Worm (Caenorhabditis elegans) whole organism, L1 larva: ENCODE results near the gene chat-1.

ENCODE experiments used
- C16A3.4 ChIP-seq: fragments of 150-350 bp; optimal IDR thresholded peaks from 2 replicates; lab custom pipeline; 2014; ENCODE audit warnings: missing biosample characterization, missing genetic modification characterization
- F16B12.6 ChIP-seq: fragments of 150-350 bp; optimal IDR thresholded peaks from 2 replicates; lab custom pipeline; 2014; ENCODE audit warnings: missing biosample characterization, missing genetic modification characterization
- aha-1 ChIP-seq: fragments of 150-350 bp; optimal IDR thresholded peaks from 2 replicates; lab custom pipeline; 2014; ENCODE audit warnings: missing biosample characterization, missing genetic modification characterization
- aly-2 ChIP-seq: fragments of 150-350 bp; optimal IDR thresholded peaks from 2 replicates; lab custom pipeline; 2014; ENCODE audit warnings: missing biosample characterization, missing genetic modification characterization
- ama-1 ChIP-seq: fragments of 150-350 bp; optimal IDR thresholded peaks from 2 replicates; lab custom pipeline; 2014
- blmp-1 ChIP-seq: fragments of 150-350 bp; optimal IDR thresholded peaks from 2 replicates; lab custom pipeline; 2014; ENCODE audit warnings: missing biosample characterization, missing genetic modification characterization
- ceh-82 ChIP-seq, 3 experiments: fragments of 150-350 bp in 1 of 3; sonication (generic microtip) in 2 of 3; optimal IDR thresholded peaks; 2 replicates each; lab custom pipeline; 2014 to 2017; ENCODE audit warnings: missing biosample characterization in 3 of 3, missing genetic modification characterization in 3 of 3
- ceh-88 ChIP-seq: fragments of 200-800 bp; sonication (Bioruptor generic); IDR thresholded peaks from 2 replicates; pipeline ENCODE4 v1.3.6; 2022; ENCODE audit warnings: missing genetic modification characterization, missing compliant biosample characterization
- dpl-1 ChIP-seq, 3 experiments: fragments of 150-350 bp in 2 of 3; sonication (generic microtip) in 1 of 3; optimal IDR thresholded peaks; 2 replicates each; lab custom pipeline; 2014 to 2017; ENCODE audit warnings: missing biosample characterization in 3 of 3, missing genetic modification characterization in 3 of 3, missing genetic modification reagents in 3 of 3
- efl-1 ChIP-seq, 4 experiments: fragments of 150-350 bp; optimal IDR thresholded peaks in 3 of 4; peaks in 1 of 4; 1 replicate in 1 of 4; 2 replicates in 3 of 4; lab custom pipeline; 2014; ENCODE audit warnings: missing biosample characterization in 2 of 4, missing genetic modification characterization in 2 of 4, missing genetic modification reagents in 2 of 4
- elt-3 ChIP-seq, 6 experiments: fragments of 150-350 bp in 1 of 6; sonication (generic microtip); optimal IDR thresholded peaks; 2 replicates each; lab custom pipeline; 2017 to 2018; ENCODE audit warnings: missing biosample characterization in 6 of 6, missing genetic modification characterization in 6 of 6, inconsistent platforms in 1 of 6
- ets-5 ChIP-seq: fragments of 200-800 bp; sonication (Bioruptor generic); IDR thresholded peaks from 2 replicates; pipeline ENCODE4 v1.3.6; 2022; ENCODE audit warnings: missing genetic modification characterization, missing compliant biosample characterization
- fkh-4 ChIP-seq: sonication (generic microtip); optimal IDR thresholded peaks from 2 replicates; lab custom pipeline; 2016; ENCODE audit warnings: missing compliant biosample characterization, missing genetic modification characterization, borderline replicate concordance
- fkh-8 ChIP-seq: sonication (generic microtip); optimal IDR thresholded peaks from 2 replicates; lab custom pipeline; 2016; ENCODE audit warnings: mild to moderate bottlenecking, missing genetic modification characterization, missing compliant biosample characterization
- fos-1 ChIP-seq: fragments of 150-350 bp; optimal IDR thresholded peaks from 2 replicates; lab custom pipeline; 2014; ENCODE audit warnings: missing biosample characterization, missing genetic modification characterization
- hpl-2 ChIP-seq: fragments of 150-350 bp; optimal IDR thresholded peaks from 2 replicates; lab custom pipeline; 2014; ENCODE audit warnings: missing biosample characterization, missing genetic modification reagents, missing genetic modification characterization
- isw-1 ChIP-seq: fragments of 200-800 bp; sonication (Bioruptor generic); IDR thresholded peaks from 2 replicates; pipeline ENCODE4 v1.3.6; 2022; ENCODE audit warnings: missing genetic modification characterization, missing compliant biosample characterization
- jun-1 ChIP-seq: fragments of 150-350 bp; optimal IDR thresholded peaks from 2 replicates; lab custom pipeline; 2014; ENCODE audit warnings: missing biosample characterization, missing genetic modification reagents, missing genetic modification characterization
- lin-14 ChIP-seq: fragments of 200-800 bp; sonication (Bioruptor generic); optimal IDR thresholded peaks from 2 replicates; lab custom pipeline; 2018; ENCODE audit warnings: mild to moderate bottlenecking, missing genetic modification characterization, moderate library complexity, missing compliant biosample characterization
- lin-35 ChIP-seq, 2 experiments: fragments of 150-350 bp; optimal IDR thresholded peaks; 2 replicates each; lab custom pipeline; 2014; ENCODE audit warnings: missing biosample characterization in 2 of 2, missing genetic modification characterization in 2 of 2, missing genetic modification reagents in 2 of 2
- lsy-2 ChIP-seq, 2 experiments: fragments of 150-350 bp; optimal IDR thresholded peaks; 2 replicates each; lab custom pipeline; 2014; ENCODE audit warnings: missing biosample characterization in 2 of 2, missing genetic modification characterization in 2 of 2
- mdl-1 ChIP-seq, 2 experiments: fragments of 150-350 bp; optimal IDR thresholded peaks; 2 replicates each; lab custom pipeline; 2014 to 2017; ENCODE audit warnings: missing biosample characterization in 2 of 2, missing genetic modification characterization in 2 of 2, inconsistent platforms in 1 of 2
- mep-1 ChIP-seq: fragments of 150-350 bp; optimal IDR thresholded peaks from 2 replicates; lab custom pipeline; 2014; ENCODE audit warnings: missing biosample characterization, missing genetic modification characterization
- nhr-19 ChIP-seq: fragments of 200-800 bp; sonication (Bioruptor generic); conservative IDR thresholded peaks from 2 replicates; pipeline ENCODE4 v1.3.6; 2022; ENCODE audit warnings: missing genetic modification characterization, missing compliant biosample characterization
- nhr-20 ChIP-seq: sonication (generic microtip); optimal IDR thresholded peaks from 2 replicates; lab custom pipeline; 2016; ENCODE audit warnings: mild to moderate bottlenecking, missing genetic modification characterization, missing compliant biosample characterization
- nhr-237 ChIP-seq: fragments of 150-350 bp; optimal IDR thresholded peaks from 2 replicates; lab custom pipeline; 2014; ENCODE audit warnings: missing biosample characterization, missing genetic modification characterization
- nhr-47 ChIP-seq: sonication (generic microtip); optimal IDR thresholded peaks from 2 replicates; lab custom pipeline; 2016; ENCODE audit warnings: mild to moderate bottlenecking, missing genetic modification characterization, moderate library complexity, missing compliant biosample characterization
- nhr-71 ChIP-seq: sonication (generic microtip); optimal IDR thresholded peaks from 2 replicates; lab custom pipeline; 2016; ENCODE audit warnings: mild to moderate bottlenecking, missing genetic modification characterization, moderate library complexity, missing compliant biosample characterization
- nhr-76 ChIP-seq: sonication (generic microtip); optimal IDR thresholded peaks from 2 replicates; lab custom pipeline; 2017; ENCODE audit warnings: missing biosample characterization, missing genetic modification characterization
- nhr-77 ChIP-seq: fragments of 150-350 bp; optimal IDR thresholded peaks from 2 replicates; lab custom pipeline; 2014; ENCODE audit warnings: missing biosample characterization, missing genetic modification characterization
- nhr-84 ChIP-seq: sonication (generic microtip); optimal IDR thresholded peaks from 2 replicates; lab custom pipeline; 2017; ENCODE audit warnings: missing biosample characterization, missing genetic modification characterization
- nhr-85 ChIP-seq: sonication (generic microtip); peaks from one replicate; lab custom pipeline; 2016; ENCODE audit warnings: missing genetic modification characterization, inconsistent platforms, missing compliant biosample characterization
- pag-3 ChIP-seq: sonication (generic microtip); optimal IDR thresholded peaks from 2 replicates; lab custom pipeline; 2017; ENCODE audit warnings: missing genetic modification characterization, mild to moderate bottlenecking, missing compliant biosample characterization, antibody characterized with exemption, borderline replicate concordance; ENCODE audit not compliant: insufficient read depth
- pax-3 ChIP-seq: fragments of 200-800 bp; sonication (Bioruptor generic); optimal IDR thresholded peaks from 2 replicates; lab custom pipeline; 2018; ENCODE audit warnings: mild to moderate bottlenecking, missing genetic modification characterization, moderate library complexity, missing compliant biosample characterization
- pqm-1 ChIP-seq: sonication (generic microtip); optimal IDR thresholded peaks from 3 replicates; lab custom pipeline; 2017; ENCODE audit warnings: missing biosample characterization, missing genetic modification characterization
- rnt-1 ChIP-seq: sonication (generic microtip); optimal IDR thresholded peaks from 2 replicates; lab custom pipeline; 2016; ENCODE audit warnings: mild to moderate bottlenecking, missing genetic modification characterization, moderate library complexity, missing compliant biosample characterization
- snu-23 ChIP-seq: sonication (generic microtip); optimal IDR thresholded peaks from 2 replicates; lab custom pipeline; 2016; ENCODE audit warnings: missing genetic modification characterization, missing compliant biosample characterization
- sup-37 ChIP-seq: fragments of 200-800 bp; sonication (Bioruptor generic); optimal IDR thresholded peaks from 2 replicates; lab custom pipeline; 2018; ENCODE audit warnings: mild to moderate bottlenecking, missing genetic modification characterization, missing compliant biosample characterization
- swsn-7 ChIP-seq: sonication (generic microtip); optimal IDR thresholded peaks from 2 replicates; lab custom pipeline; 2016; ENCODE audit warnings: missing genetic modification characterization, missing compliant biosample characterization
- tlp-1 ChIP-seq: fragments of 150-350 bp; optimal IDR thresholded peaks from 2 replicates; lab custom pipeline; 2014; ENCODE audit warnings: missing biosample characterization, missing genetic modification characterization
- unc-86 ChIP-seq: sonication (generic microtip); optimal IDR thresholded peaks from 2 replicates; lab custom pipeline; 2016; ENCODE audit warnings: missing genetic modification characterization, missing compliant biosample characterization
- vab-15 ChIP-seq: sonication (generic microtip); optimal IDR thresholded peaks from 2 replicates; lab custom pipeline; 2017; ENCODE audit warnings: missing genotype, mild to moderate bottlenecking, missing genetic modification characterization, missing compliant biosample characterization
- xbp-1 ChIP-seq: sonication (generic microtip); optimal IDR thresholded peaks from 2 replicates; lab custom pipeline; 2016; ENCODE audit warnings: missing genetic modification characterization, missing compliant biosample characterization
- zag-1 ChIP-seq: fragments of 150-350 bp; optimal IDR thresholded peaks from 2 replicates; lab custom pipeline; 2014; ENCODE audit warnings: missing biosample characterization, missing genetic modification characterization
- zip-4 ChIP-seq: fragments of 200-800 bp; sonication (Bioruptor generic); optimal IDR thresholded peaks from 2 replicates; lab custom pipeline; 2018; ENCODE audit warnings: mild to moderate bottlenecking, missing genetic modification characterization, moderate library complexity, missing compliant biosample characterization
- ztf-11 ChIP-seq, 2 experiments: sonication (generic microtip); optimal IDR thresholded peaks; 2 replicates each; lab custom pipeline; 2016 to 2017; ENCODE audit warnings: missing genetic modification characterization in 2 of 2, missing biosample characterization in 1 of 2, missing compliant biosample characterization in 1 of 2
- ztf-4 ChIP-seq: fragments of 150-350 bp; optimal IDR thresholded peaks from 2 replicates; lab custom pipeline; 2014; ENCODE audit warnings: missing biosample characterization, missing genetic modification characterization

chat-1 gene

DNA sequence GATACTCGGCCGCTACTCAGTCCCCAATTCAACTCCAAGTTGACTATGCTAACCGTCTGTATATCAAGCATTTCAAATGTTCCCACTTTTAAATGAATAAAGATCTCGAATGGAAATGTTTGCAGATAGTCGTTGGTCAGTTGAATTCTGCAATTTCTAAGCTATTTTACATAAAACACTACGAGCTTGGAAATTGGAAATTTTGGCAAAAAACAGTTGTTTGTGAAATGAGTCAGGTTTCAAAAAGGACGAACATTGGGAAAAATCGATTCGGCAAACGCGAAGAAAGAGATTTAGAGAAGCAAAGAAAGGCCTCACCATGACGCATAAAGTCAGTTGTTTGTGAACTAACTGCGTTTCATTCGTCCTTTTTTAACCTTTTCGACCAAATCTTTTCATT, 247 bp upstream of the chat-1 start:
- peak; percentile 21 for TF ChIP-seq xbp-1 (tag; lab: Kevin White, UChicago)
- peak in 1 of 2 experiments; percentile 23 for TF ChIP-seq ztf-11 (tag; optimal IDR thresholded peaks at IDR 0.05; lab: Kevin White, UChicago)
- no peak for TF ChIP-seq fkh-8
- peak; percentile 10 for TF ChIP-seq hpl-2 (GFP tag; lab: Kevin White, UChicago)
- TF ChIP-seq fos-1 (tag; lab: Kevin White, UChicago): peak; percentile 34
- peak; percentile 44 for TF ChIP-seq snu-23 (GFP tag; lab: Kevin White, UChicago)
- peak in 1 of 6 experiments; percentile 15 for TF ChIP-seq elt-3 (tag; optimal IDR thresholded peaks at IDR 0.05; lab: Kevin White, UChicago)
- TF ChIP-seq aha-1 (tag; lab: Kevin White, UChicago): no peak
- no peak for TF ChIP-seq pax-3 (tag; lab: Kevin White, UChicago)
- TF ChIP-seq efl-1 (optimal IDR thresholded peaks at IDR 0.05; lab: Kevin White, UChicago): peak; percentile 55 to 60
- TF ChIP-seq efl-1 (GFP tag; optimal IDR thresholded peaks at IDR 0.05 in 1 of 2; lab: Kevin White, UChicago): peak; percentile 37 to 48
- TF ChIP-seq F16B12.6 (tag; lab: Kevin White, UChicago): no peak
- TF ChIP-seq ztf-4 (tag; lab: Kevin White, UChicago): no peak
- TF ChIP-seq lin-35 (GFP tag; optimal IDR thresholded peaks at IDR 0.05; lab: Kevin White, UChicago): peak; percentile 46 to 59
- TF ChIP-seq tlp-1 (tag; lab: Kevin White, UChicago): no peak
- peak; percentile 13 to 45 (median 30) for TF ChIP-seq dpl-1 (GFP tag; optimal IDR thresholded peaks at IDR 0.05; lab: Kevin White, UChicago)
- TF ChIP-seq nhr-76 (tag; lab: Kevin White, UChicago): no peak
- TF ChIP-seq swsn-7 (tag; lab: Kevin White, UChicago): peak; percentile 41
- TF ChIP-seq nhr-20: peak; percentile 54
- TF ChIP-seq mdl-1 (tag; optimal IDR thresholded peaks at IDR 0.05; lab: Kevin White, UChicago): peak in 1 of 2 experiments; percentile 43
- TF ChIP-seq ceh-82 (tag; optimal IDR thresholded peaks at IDR 0.05; lab: Kevin White, UChicago): peak in 2 of 3 experiments; percentile 16
- TF ChIP-seq nhr-47 (tag; lab: Kevin White, UChicago): peak; percentile 35
- TF ChIP-seq nhr-237 (tag; lab: Kevin White, UChicago): no peak
- TF ChIP-seq mep-1 (tag; lab: Kevin White, UChicago): peak; percentile 72
- no peak for TF ChIP-seq isw-1 (GFP tag; lab: Robert Waterston, UW)
- TF ChIP-seq nhr-19 (GFP tag; lab: Robert Waterston, UW): peak; percentile 26; the same call in 1 of the 2 replicates
- no peak for TF ChIP-seq ets-5 (GFP tag; lab: Robert Waterston, UW)
- TF ChIP-seq vab-15 (tag; lab: Kevin White, UChicago): no peak
- peak; percentile 74 for TF ChIP-seq ama-1 (lab: Kevin White, UChicago)
- TF ChIP-seq rnt-1: peak; percentile 41
- TF ChIP-seq blmp-1: no peak
- TF ChIP-seq nhr-85 (tag; lab: Kevin White, UChicago): peak; percentile 39
- peak; percentile 62 to 82 for TF ChIP-seq lsy-2 (tag; optimal IDR thresholded peaks at IDR 0.05; lab: Kevin White, UChicago)
- peak; percentile 37 for TF ChIP-seq nhr-77 (tag; lab: Kevin White, UChicago)
- TF ChIP-seq lin-14 (GFP tag; lab: Kevin White, UChicago): peak; percentile 58
- TF ChIP-seq nhr-71 (tag; lab: Kevin White, UChicago): peak; percentile 63
- peak; percentile 47 for TF ChIP-seq jun-1 (tag; lab: Kevin White, UChicago)
- TF ChIP-seq zip-4 (GFP tag; lab: Kevin White, UChicago): peak; percentile 2
- TF ChIP-seq aly-2 (tag; lab: Kevin White, UChicago): peak; percentile 16

DNA sequence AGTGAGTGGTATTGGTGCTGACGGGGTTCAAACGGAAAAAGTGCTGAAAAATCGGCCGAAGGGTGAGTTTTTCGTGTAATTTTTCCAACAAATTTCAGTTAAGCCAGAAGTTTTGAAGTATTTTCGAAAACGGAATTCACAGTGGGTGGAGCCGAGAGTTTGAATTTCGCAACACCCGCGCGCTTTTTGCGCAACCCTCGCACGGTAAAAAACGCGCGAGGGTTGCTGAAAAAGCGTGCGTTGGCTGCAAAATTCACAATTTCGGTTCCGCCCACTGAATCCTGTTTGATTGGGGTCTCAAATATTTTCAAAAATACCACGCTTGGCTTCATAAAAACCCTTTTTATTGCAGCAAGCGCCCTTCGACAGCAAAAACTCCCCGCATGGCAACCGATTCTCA, 236 bp downstream of the chat-1 start:
- TF ChIP-seq nhr-84 (tag; lab: Kevin White, UChicago): no peak
- TF ChIP-seq C16A3.4 (tag; lab: Kevin White, UChicago): no peak
- TF ChIP-seq ets-5 (GFP tag; lab: Robert Waterston, UW): no peak
- no peak for TF ChIP-seq pag-3 (tag; lab: Kevin White, UChicago)
- TF ChIP-seq fkh-4: no peak
- no peak for TF ChIP-seq sup-37 (GFP tag; lab: Kevin White, UChicago)
- no peak for TF ChIP-seq zag-1 (tag; lab: Kevin White, UChicago)
- no peak for TF ChIP-seq unc-86 (tag; lab: Kevin White, UChicago)
- no peak for TF ChIP-seq F16B12.6 (tag; lab: Kevin White, UChicago)
- TF ChIP-seq ztf-11 (tag; optimal IDR thresholded peaks at IDR 0.05; lab: Kevin White, UChicago): no peak
- no peak for TF ChIP-seq ceh-88 (GFP tag; lab: Robert Waterston, UW)
- TF ChIP-seq ztf-4 (tag; lab: Kevin White, UChicago): no peak
- no peak for TF ChIP-seq pqm-1 (tag; lab: Kevin White, UChicago)
